Worm (Caenorhabditis elegans): ENCODE measurements around the gene clec-37.

clec-37 gene

ce11 chrV:16829396-16829795 lies 22.5 kb downstream of the clec-37 start, which contains the start of gene srh-214:
Gene srh-214, minus strand, starts transcription at chrV:16829755.
- no peak for TF ChIP-seq ztf-23 (GFP tag; IDR thresholded peaks at IDR 0.05)
- no peak for TF ChIP-seq ref-1 (GFP tag; conservative IDR thresholded peaks at IDR 0.05)
- TF ChIP-seq tab-1 (GFP tag; IDR thresholded peaks at IDR 0.05), result no peak
- TF ChIP-seq klf-2 (GFP tag; conservative IDR thresholded peaks at IDR 0.05), result no peak
- TF ChIP-seq T22C8.4 (GFP tag; IDR thresholded peaks at IDR 0.05), result no peak
- no peak for TF ChIP-seq ztf-29 (GFP tag; IDR thresholded peaks at IDR 0.05)
- no peak for TF ChIP-seq flt-1 (GFP tag; IDR thresholded peaks at IDR 0.05)
- no peak for TF ChIP-seq cog-1 (tag; optimal IDR thresholded peaks at IDR 0.05)
- no peak for TF ChIP-seq med-1 (GFP tag; optimal IDR thresholded peaks at IDR 0.05; ENCODE audit: insufficient read depth)

- TF ChIP-seq flt-1 (GFP tag; IDR thresholded peaks at IDR 0.05) (no peak), ztf-29 (GFP tag; IDR thresholded peaks at IDR 0.05) (no peak), tab-1 (GFP tag; IDR thresholded peaks at IDR 0.05) (no peak), cog-1 (tag; optimal IDR thresholded peaks at IDR 0.05) (no peak), med-1 (GFP tag; optimal IDR thresholded peaks at IDR 0.05; ENCODE audit: insufficient read depth) (no peak), ref-1 (GFP tag; conservative IDR thresholded peaks at IDR 0.05) (no peak), ztf-23 (GFP tag; IDR thresholded peaks at IDR 0.05) (no peak), klf-2 (GFP tag; conservative IDR thresholded peaks at IDR 0.05) (no peak), T22C8.4 (GFP tag; IDR thresholded peaks at IDR 0.05) (no peak)
Measured at ce11 chrV:16827485-16827884, 24.4 kb downstream of the clec-37 start, which contains the start of gene srh-216. Gene srh-216, minus strand, starts transcription at chrV:16827585.

ce11 chrV:16821270-16821737 lies 30.6 kb downstream of the clec-37 start, which contains the start of gene T20B3.14:
Gene T20B3.14, minus strand, starts transcription at chrV:16821320.
- TF ChIP-seq cog-1 (tag; optimal IDR thresholded peaks at IDR 0.05) (no peak), tab-1 (GFP tag; IDR thresholded peaks at IDR 0.05) (no peak), T22C8.4 (GFP tag; IDR thresholded peaks at IDR 0.05) (no peak), flt-1 (GFP tag; IDR thresholded peaks at IDR 0.05) (no peak), ztf-23 (GFP tag; IDR thresholded peaks at IDR 0.05) (no peak), ref-1 (GFP tag; conservative IDR thresholded peaks at IDR 0.05) (no peak), klf-2 (GFP tag; conservative IDR thresholded peaks at IDR 0.05) (no peak), med-1 (GFP tag; optimal IDR thresholded peaks at IDR 0.05; ENCODE audit: insufficient read depth) (no peak), ztf-29 (GFP tag; IDR thresholded peaks at IDR 0.05) (no peak)

- TF ChIP-seq cog-1 (tag; optimal IDR thresholded peaks at IDR 0.05) (no peak), flt-1 (GFP tag; IDR thresholded peaks at IDR 0.05) (no peak), T22C8.4 (GFP tag; IDR thresholded peaks at IDR 0.05) (no peak), tab-1 (GFP tag; IDR thresholded peaks at IDR 0.05) (no peak), med-1 (GFP tag; optimal IDR thresholded peaks at IDR 0.05; ENCODE audit: insufficient read depth) (no peak), ref-1 (GFP tag; conservative IDR thresholded peaks at IDR 0.05) (no peak), ztf-29 (GFP tag; IDR thresholded peaks at IDR 0.05) (no peak), klf-2 (GFP tag; conservative IDR thresholded peaks at IDR 0.05) (no peak), ztf-23 (GFP tag; IDR thresholded peaks at IDR 0.05) (no peak)
Measured at ce11 chrV:16816707-16817106, 35.2 kb downstream of the clec-37 start.

ce11 chrV:16815261-16815660 lies 36.6 kb downstream of the clec-37 start, which contains the start of gene T20B3.1:
Gene T20B3.1, plus strand, starts transcription at chrV:16815561.
- TF ChIP-seq cog-1 (tag; optimal IDR thresholded peaks at IDR 0.05) (no peak), T22C8.4 (GFP tag; IDR thresholded peaks at IDR 0.05) (no peak), ref-1 (GFP tag; conservative IDR thresholded peaks at IDR 0.05) (no peak)

ce11 chrV:16814541-16815207 lies 37.2 kb downstream of the clec-37 start:
- no peak for TF ChIP-seq tab-1 (GFP tag; IDR thresholded peaks at IDR 0.05)
- no peak for TF ChIP-seq med-1 (GFP tag; optimal IDR thresholded peaks at IDR 0.05; ENCODE audit: insufficient read depth)
- TF ChIP-seq flt-1 (GFP tag; IDR thresholded peaks at IDR 0.05), result no peak
- TF ChIP-seq T22C8.4 (GFP tag; IDR thresholded peaks at IDR 0.05), result no peak
- TF ChIP-seq klf-2 (GFP tag; conservative IDR thresholded peaks at IDR 0.05), result no peak
- TF ChIP-seq cog-1 (tag; optimal IDR thresholded peaks at IDR 0.05), result no peak
- no peak for TF ChIP-seq ztf-29 (GFP tag; IDR thresholded peaks at IDR 0.05)
- no peak for TF ChIP-seq ref-1 (GFP tag; conservative IDR thresholded peaks at IDR 0.05)
- TF ChIP-seq ztf-23 (GFP tag; IDR thresholded peaks at IDR 0.05), result no peak

- TF ChIP-seq tab-1 (GFP tag; IDR thresholded peaks at IDR 0.05), result no peak
- no peak for TF ChIP-seq med-1 (GFP tag; optimal IDR thresholded peaks at IDR 0.05; ENCODE audit: insufficient read depth)
- TF ChIP-seq flt-1 (GFP tag; IDR thresholded peaks at IDR 0.05), result no peak
- TF ChIP-seq klf-2 (GFP tag; conservative IDR thresholded peaks at IDR 0.05), result no peak
- TF ChIP-seq ztf-29 (GFP tag; IDR thresholded peaks at IDR 0.05), result no peak
- TF ChIP-seq ztf-23 (GFP tag; IDR thresholded peaks at IDR 0.05), result no peak
- no peak for TF ChIP-seq cog-1 (tag; optimal IDR thresholded peaks at IDR 0.05)
- no peak for TF ChIP-seq T22C8.4 (GFP tag; IDR thresholded peaks at IDR 0.05)
- no peak for TF ChIP-seq ref-1 (GFP tag; conservative IDR thresholded peaks at IDR 0.05)
Measured at ce11 chrV:16812371-16812770, 39.5 kb downstream of the clec-37 start.

- TF ChIP-seq tab-1 (GFP tag; IDR thresholded peaks at IDR 0.05) (no peak), ztf-29 (GFP tag; IDR thresholded peaks at IDR 0.05) (no peak), med-1 (GFP tag; optimal IDR thresholded peaks at IDR 0.05; ENCODE audit: insufficient read depth) (no peak), klf-2 (GFP tag; conservative IDR thresholded peaks at IDR 0.05) (no peak), ztf-23 (GFP tag; IDR thresholded peaks at IDR 0.05) (no peak), cog-1 (tag; optimal IDR thresholded peaks at IDR 0.05) (no peak), T22C8.4 (GFP tag; IDR thresholded peaks at IDR 0.05) (no peak), ref-1 (GFP tag; conservative IDR thresholded peaks at IDR 0.05) (no peak), flt-1 (GFP tag; IDR thresholded peaks at IDR 0.05) (no peak)
Measured at ce11 chrV:16811841-16812240, 40.1 kb downstream of the clec-37 start.

ce11 chrV:16808168-16808567 lies 43.7 kb downstream of the clec-37 start:
- TF ChIP-seq flt-1 (GFP tag; IDR thresholded peaks at IDR 0.05) (no peak), ztf-23 (GFP tag; IDR thresholded peaks at IDR 0.05) (no peak), cog-1 (tag; optimal IDR thresholded peaks at IDR 0.05) (no peak), ref-1 (GFP tag; conservative IDR thresholded peaks at IDR 0.05) (no peak), T22C8.4 (GFP tag; IDR thresholded peaks at IDR 0.05) (no peak), ztf-29 (GFP tag; IDR thresholded peaks at IDR 0.05) (no peak), med-1 (GFP tag; optimal IDR thresholded peaks at IDR 0.05; ENCODE audit: insufficient read depth) (no peak), tab-1 (GFP tag; IDR thresholded peaks at IDR 0.05) (no peak), klf-2 (GFP tag; conservative IDR thresholded peaks at IDR 0.05) (no peak)

All from whole organism, midembryonic.